Worm (Caenorhabditis elegans) whole organism, L1 larva: ENCODE results near the gene gpd-1.

Experiments
- ceh-82 ChIP-seq, 3 experiments: fragments of 150-350 bp in 1 of 3; sonication (generic microtip) in 2 of 3; optimal IDR thresholded peaks; 2 replicates each; lab custom pipeline; 2014 to 2017; ENCODE audit warnings: missing biosample characterization in 3 of 3, missing genetic modification characterization in 3 of 3
- ets-5 ChIP-seq: fragments of 200-800 bp; sonication (Bioruptor generic); IDR thresholded peaks from 2 replicates; pipeline ENCODE4 v1.3.6; 2022; ENCODE audit warnings: missing genetic modification characterization, missing compliant biosample characterization
- fos-1 ChIP-seq: fragments of 150-350 bp; optimal IDR thresholded peaks from 2 replicates; lab custom pipeline; 2014; ENCODE audit warnings: missing biosample characterization, missing genetic modification characterization
- jun-1 ChIP-seq: fragments of 150-350 bp; optimal IDR thresholded peaks from 2 replicates; lab custom pipeline; 2014; ENCODE audit warnings: missing biosample characterization, missing genetic modification reagents, missing genetic modification characterization
- lin-15B ChIP-seq: fragments of 150-350 bp; sonication (generic microtip); optimal IDR thresholded peaks from 3 replicates; lab custom pipeline; 2014; ENCODE audit warnings: missing biosample characterization, missing genetic modification characterization
- lin-35 ChIP-seq, 2 experiments: fragments of 150-350 bp; optimal IDR thresholded peaks; 2 replicates each; lab custom pipeline; 2014; ENCODE audit warnings: missing biosample characterization in 2 of 2, missing genetic modification characterization in 2 of 2, missing genetic modification reagents in 2 of 2
- lsy-2 ChIP-seq, 2 experiments: fragments of 150-350 bp; optimal IDR thresholded peaks; 2 replicates each; lab custom pipeline; 2014; ENCODE audit warnings: missing biosample characterization in 2 of 2, missing genetic modification characterization in 2 of 2
- nhr-28 ChIP-seq: fragments of 150-350 bp; optimal IDR thresholded peaks from 2 replicates; lab custom pipeline; 2014; ENCODE audit warnings: missing biosample characterization, missing genetic modification characterization
- nhr-76 ChIP-seq: sonication (generic microtip); optimal IDR thresholded peaks from 2 replicates; lab custom pipeline; 2017; ENCODE audit warnings: missing biosample characterization, missing genetic modification characterization
- sup-37 ChIP-seq: fragments of 200-800 bp; sonication (Bioruptor generic); optimal IDR thresholded peaks from 2 replicates; lab custom pipeline; 2018; ENCODE audit warnings: mild to moderate bottlenecking, missing genetic modification characterization, missing compliant biosample characterization
- unc-62 ChIP-seq: fragments of 150-350 bp; optimal IDR thresholded peaks from 2 replicates; lab custom pipeline; 2014; ENCODE audit warnings: missing biosample characterization, missing genetic modification reagents, missing genetic modification characterization
- ztf-11 ChIP-seq, 2 experiments: sonication (generic microtip); optimal IDR thresholded peaks; 2 replicates each; lab custom pipeline; 2016 to 2017; ENCODE audit warnings: missing genetic modification characterization in 2 of 2, missing biosample characterization in 1 of 2, missing compliant biosample characterization in 1 of 2

- TF ChIP-seq nhr-28 (tag; lab: Kevin White, UChicago) (no peak), lin-35 (GFP tag; optimal IDR thresholded peaks at IDR 0.05; lab: Kevin White, UChicago) (no peak), nhr-76 (tag; lab: Kevin White, UChicago) (no peak), lsy-2 (tag; optimal IDR thresholded peaks at IDR 0.05; lab: Kevin White, UChicago) (no peak), jun-1 (tag; lab: Kevin White, UChicago) (no peak), ztf-11 (tag; optimal IDR thresholded peaks at IDR 0.05; lab: Kevin White, UChicago) (no peak), ets-5 (GFP tag; lab: Robert Waterston, UW) (no peak), fos-1 (tag; lab: Kevin White, UChicago) (no peak), lin-15B (tag; lab: Kevin White, UChicago) (no peak), sup-37 (no peak), unc-62 (GFP tag; lab: Kevin White, UChicago) (no peak), ceh-82 (tag; optimal IDR thresholded peaks at IDR 0.05; lab: Kevin White, UChicago) (no peak)
These were observed 41.9 kb downstream of the gpd-1 start, which contains the start of gene cut-4 for ce11 chrII:10435836-10436235.
